Worm (Caenorhabditis elegans) whole organism, late embryonic: ENCODE results near the gene ZK666.11.
"Not testable (repeated sequence)": the region's sequence is repeated elsewhere in the genome, so short reads cannot be mapped to it uniquely, and the experiment has no call there.

Source experiments
- C08G9.2 ChIP-seq: sonication (generic microtip); optimal IDR thresholded peaks from 2 replicates; lab custom pipeline; 2016; ENCODE audit warnings: mild to moderate bottlenecking, missing genetic modification characterization, moderate library complexity, missing compliant biosample characterization
- K09A11.1 ChIP-seq: sonication (generic microtip); optimal IDR thresholded peaks from 2 replicates; lab custom pipeline; 2017; ENCODE audit warnings: antibody characterized with exemption, mild to moderate bottlenecking, missing genetic modification characterization, missing compliant biosample characterization; ENCODE audit not compliant: insufficient read depth
- Y22D7AL.16 ChIP-seq: sonication (generic microtip); optimal IDR thresholded peaks from 2 replicates; lab custom pipeline; 2016; ENCODE audit warnings: missing genetic modification characterization, missing compliant biosample characterization
- ceh-14 ChIP-seq: sonication (generic microtip); optimal IDR thresholded peaks from 2 replicates; lab custom pipeline; 2016; ENCODE audit warnings: missing genotype, missing genetic modification characterization, missing compliant biosample characterization
- ceh-18 ChIP-seq: sonication (generic microtip); optimal IDR thresholded peaks from 2 replicates; lab custom pipeline; 2016; ENCODE audit warnings: missing genetic modification characterization, missing compliant biosample characterization
- ceh-19 ChIP-seq: fragments of 200-800 bp; sonication (Bioruptor generic); optimal IDR thresholded peaks from 2 replicates; lab custom pipeline; 2018; ENCODE audit warnings: mild to moderate bottlenecking, missing genetic modification characterization, missing compliant biosample characterization
- ceh-2 ChIP-seq: sonication (generic microtip); optimal IDR thresholded peaks from 2 replicates; lab custom pipeline; 2016; ENCODE audit warnings: missing genotype, missing genetic modification characterization, missing compliant biosample characterization
- ceh-22 ChIP-seq: sonication (generic microtip); optimal IDR thresholded peaks from 2 replicates; lab custom pipeline; 2017; ENCODE audit warnings: missing biosample characterization, missing genetic modification characterization
- ceh-24 ChIP-seq: sonication (generic microtip); optimal IDR thresholded peaks from 2 replicates; lab custom pipeline; 2016; ENCODE audit warnings: mild to moderate bottlenecking, missing genetic modification characterization, missing compliant biosample characterization
- ceh-31 ChIP-seq: sonication (generic microtip); optimal IDR thresholded peaks from 2 replicates; lab custom pipeline; 2016; ENCODE audit warnings: missing genetic modification characterization, missing compliant biosample characterization
- ceh-34 ChIP-seq: sonication (generic microtip); optimal IDR thresholded peaks from 2 replicates; lab custom pipeline; 2016; ENCODE audit warnings: mild to moderate bottlenecking, missing genetic modification characterization, missing compliant biosample characterization
- ceh-6 ChIP-seq: fragments of 200-800 bp; sonication (Bioruptor generic); optimal IDR thresholded peaks from 2 replicates; lab custom pipeline; 2018; ENCODE audit warnings: mild to moderate bottlenecking, missing genetic modification characterization, missing compliant biosample characterization
- dmd-4 ChIP-seq: sonication (generic microtip); optimal IDR thresholded peaks from 2 replicates; lab custom pipeline; 2016; ENCODE audit warnings: borderline replicate concordance, missing genetic modification characterization, missing compliant biosample characterization
- dve-1 ChIP-seq: sonication (generic microtip); optimal IDR thresholded peaks from 2 replicates; lab custom pipeline; 2017; ENCODE audit warnings: antibody characterized with exemption, mild to moderate bottlenecking, missing genetic modification characterization, missing compliant biosample characterization
- elt-2 ChIP-seq: sonication (generic microtip); optimal IDR thresholded peaks from 2 replicates; lab custom pipeline; 2016; ENCODE audit warnings: missing genetic modification reagents, missing genetic modification characterization, missing compliant biosample characterization
- elt-4 ChIP-seq: sonication (generic microtip); optimal IDR thresholded peaks from 2 replicates; lab custom pipeline; 2016; ENCODE audit warnings: missing genetic modification characterization, missing compliant biosample characterization
- ets-4 ChIP-seq: sonication (generic microtip); optimal IDR thresholded peaks from 2 replicates; lab custom pipeline; 2016; ENCODE audit warnings: missing genetic modification characterization, missing compliant biosample characterization
- eyg-1 ChIP-seq: sonication (generic microtip); optimal IDR thresholded peaks from 2 replicates; lab custom pipeline; 2016; ENCODE audit warnings: missing genotype, missing genetic modification characterization, missing compliant biosample characterization
- fkh-10 ChIP-seq: fragments of 150-350 bp; optimal IDR thresholded peaks from 2 replicates; lab custom pipeline; 2014; ENCODE audit warnings: missing biosample characterization, missing genetic modification reagents, missing genetic modification characterization
- hlh-30 ChIP-seq: sonication (generic microtip); optimal IDR thresholded peaks from 2 replicates; lab custom pipeline; 2017; ENCODE audit warnings: antibody characterized with exemption, missing genetic modification characterization, missing compliant biosample characterization; ENCODE audit not compliant: insufficient read depth
- hlh-8 ChIP-seq: sonication (generic microtip); optimal IDR thresholded peaks from 2 replicates; lab custom pipeline; 2016; ENCODE audit warnings: missing genotype, missing genetic modification characterization, missing compliant biosample characterization
- mec-3 ChIP-seq: sonication (generic microtip); optimal IDR thresholded peaks from 2 replicates; lab custom pipeline; 2016; ENCODE audit warnings: borderline replicate concordance, missing genetic modification characterization, missing compliant biosample characterization
- nfya-1 ChIP-seq: sonication (generic microtip); optimal IDR thresholded peaks from 2 replicates; lab custom pipeline; 2017; ENCODE audit warnings: missing genetic modification characterization, mild to moderate bottlenecking, missing compliant biosample characterization, antibody characterized with exemption, moderate library complexity
- nhr-11 ChIP-seq: fragments of 150-350 bp; optimal IDR thresholded peaks from 2 replicates; lab custom pipeline; 2014; ENCODE audit warnings: missing biosample characterization, missing genetic modification characterization
- nhr-232 ChIP-seq: sonication (generic microtip); optimal IDR thresholded peaks from 2 replicates; lab custom pipeline; 2016; ENCODE audit warnings: missing genetic modification characterization, missing compliant biosample characterization
- npax-4 ChIP-seq: sonication (generic microtip); optimal IDR thresholded peaks from 2 replicates; lab custom pipeline; 2016; ENCODE audit warnings: missing genetic modification characterization, missing compliant biosample characterization
- odd-2 ChIP-seq: sonication (generic microtip); optimal IDR thresholded peaks from 2 replicates; lab custom pipeline; 2017; ENCODE audit warnings: antibody characterized with exemption, mild to moderate bottlenecking, missing genetic modification characterization, missing compliant biosample characterization
- pag-3 ChIP-seq: sonication (generic microtip); optimal IDR thresholded peaks from 2 replicates; lab custom pipeline; 2016; ENCODE audit warnings: missing compliant biosample characterization, missing genetic modification characterization, borderline replicate concordance
- pqm-1 ChIP-seq: sonication (generic microtip); optimal IDR thresholded peaks from 2 replicates; lab custom pipeline; 2016; ENCODE audit warnings: missing genetic modification characterization, missing compliant biosample characterization
- sdc-2 ChIP-seq: sonication (generic microtip); optimal IDR thresholded peaks from 2 replicates; lab custom pipeline; 2016; ENCODE audit warnings: missing genotype, missing genetic modification characterization, missing compliant biosample characterization
- sox-4 ChIP-seq: sonication (generic microtip); optimal IDR thresholded peaks from 2 replicates; lab custom pipeline; 2017; ENCODE audit warnings: mild to moderate bottlenecking, missing genetic modification characterization, inconsistent platforms, missing compliant biosample characterization
- tbx-7 ChIP-seq: sonication (generic microtip); optimal IDR thresholded peaks from 2 replicates; lab custom pipeline; 2016; ENCODE audit warnings: missing genotype, missing genetic modification characterization, missing compliant biosample characterization
- unc-3 ChIP-seq, 2 experiments: fragments of 200-800 bp in 1 of 2; sonication (Bioruptor generic) in 1 of 2; sonication (generic microtip) in 1 of 2; conservative IDR thresholded peaks in 1 of 2; optimal IDR thresholded peaks in 1 of 2; 2 replicates each; pipeline versions ENCODE4 v1.3.6 to Lab custom; 2016 to 2022; ENCODE audit warnings: missing compliant biosample characterization in 2 of 2, missing genetic modification characterization in 2 of 2, missing genetic modification reagents in 1 of 2
- unc-55 ChIP-seq: sonication (generic microtip); optimal IDR thresholded peaks from 2 replicates; lab custom pipeline; 2017; ENCODE audit warnings: missing biosample characterization, missing genetic modification reagents, missing genetic modification characterization
- zip-5 ChIP-seq: sonication (generic microtip); optimal IDR thresholded peaks from 2 replicates; lab custom pipeline; 2016; ENCODE audit warnings: missing genetic modification characterization, missing compliant biosample characterization

Gene ZK666.11

DNA sequence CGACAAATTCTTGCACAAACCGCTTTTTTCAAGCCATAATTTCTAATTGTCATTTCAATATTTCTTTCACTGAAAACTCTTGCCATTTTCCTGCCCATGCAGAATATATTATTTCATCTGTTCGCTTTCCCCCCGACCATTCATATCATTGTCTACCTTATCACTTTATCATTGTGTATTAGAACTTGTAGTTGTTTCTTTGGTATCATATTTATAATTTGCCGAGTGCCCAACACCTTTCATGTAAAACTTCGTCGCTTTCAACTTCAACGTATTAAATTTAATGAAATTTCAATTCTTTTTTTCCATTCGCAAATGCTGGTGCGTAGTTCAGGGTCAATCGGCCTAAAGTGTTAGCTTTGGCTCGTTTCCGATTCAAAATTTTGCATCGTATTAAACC, 39.5 kb upstream of the ZK666.11 start, which contains the start of gene ZK673.1:
Gene ZK673.1, plus strand, starts transcription at position 301 of the 400 bp plus-strand sequence.
- TF ChIP-seq ceh-18 (tag; lab: Kevin White, UChicago); unc-3 (GFP tag; conservative IDR thresholded peaks at IDR 0.05; lab: Robert Waterston, UW); unc-3 (tag; optimal IDR thresholded peaks at IDR 0.05; lab: Kevin White, UChicago); ceh-34 (tag; lab: Kevin White, UChicago): not testable (repeated sequence)

ce11 chrII:10443898-10444297, 38.4 kb upstream of the ZK666.11 start:
- TF ChIP-seq Y22D7AL.16 (tag; lab: Kevin White, UChicago) (no peak), ceh-6 (GFP tag; lab: Kevin White, UChicago) (no peak), ceh-2 (tag; lab: Kevin White, UChicago) (no peak), ceh-19 (GFP tag; lab: Kevin White, UChicago) (no peak), elt-2 (tag; lab: Kevin White, UChicago) (peak; percentile 72)

DNA sequence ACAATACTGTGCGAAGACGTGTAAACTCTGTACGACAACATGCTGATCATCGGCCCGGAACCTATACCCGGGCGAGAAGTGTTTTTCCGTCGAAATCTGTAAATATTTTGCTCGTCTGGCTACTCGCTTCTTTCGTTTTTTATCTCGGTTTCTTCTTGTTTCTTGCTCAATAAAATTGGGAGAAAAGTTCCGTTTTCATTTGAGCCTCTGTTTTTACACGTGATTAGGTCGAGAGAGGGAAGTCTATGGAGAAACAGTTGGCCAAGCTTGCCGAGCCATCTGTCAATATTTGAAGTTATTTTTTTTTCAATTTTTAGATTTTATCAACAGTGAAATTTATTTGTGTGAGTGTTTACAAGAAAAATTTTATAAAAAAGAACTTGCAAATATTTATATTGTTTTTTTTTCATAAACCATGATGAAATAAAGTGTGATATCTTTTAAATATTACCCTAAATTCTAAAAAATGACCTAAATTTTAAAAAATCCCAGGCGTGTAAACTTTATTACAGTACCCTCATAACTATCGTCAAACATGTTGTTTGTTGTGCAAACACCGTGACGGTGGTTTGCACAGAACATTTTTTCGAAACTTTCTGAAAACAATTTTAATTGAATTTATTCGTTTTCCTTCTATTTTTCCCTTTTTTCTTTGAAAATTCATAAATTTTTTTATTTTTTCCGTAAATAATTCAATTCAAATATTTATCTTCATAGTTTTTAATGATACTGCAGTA, 37.2 kb upstream of the ZK666.11 start:
- no peak for TF ChIP-seq mec-3 (tag; lab: Kevin White, UChicago)
- no peak for TF ChIP-seq elt-2 (tag; lab: Kevin White, UChicago)
- no peak for TF ChIP-seq C08G9.2 (tag; lab: Kevin White, UChicago)
- no peak for TF ChIP-seq ceh-34 (tag; lab: Kevin White, UChicago)
- TF ChIP-seq K09A11.1 (tag; lab: Kevin White, UChicago) = no peak
- no peak for TF ChIP-seq hlh-30
- TF ChIP-seq odd-2 (tag; lab: Kevin White, UChicago) = no peak
- TF ChIP-seq dmd-4 = no peak
- TF ChIP-seq unc-55 (GFP tag; lab: Kevin White, UChicago) = no peak
- no peak for TF ChIP-seq ceh-24 (tag; lab: Kevin White, UChicago)

DNA sequence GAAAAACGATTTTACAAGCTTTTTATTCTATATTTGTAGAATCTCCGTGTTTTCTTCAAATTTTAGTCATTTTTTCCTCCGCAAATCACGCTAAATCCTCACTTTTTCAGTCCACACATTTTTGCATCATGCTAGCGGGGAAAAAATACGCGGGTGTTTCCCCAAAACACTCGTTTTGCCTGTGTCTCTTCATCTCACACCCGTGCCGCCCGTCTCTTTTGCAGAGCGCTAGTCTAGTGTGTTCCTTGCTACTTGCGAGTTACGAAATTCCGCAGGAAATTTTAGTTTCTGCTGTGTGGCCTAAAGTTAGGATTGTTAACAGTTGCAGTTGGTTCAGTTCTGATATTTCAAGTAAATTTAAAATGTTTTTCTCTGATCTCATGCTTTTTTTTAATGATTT, 36.6 kb upstream of the ZK666.11 start:
- TF ChIP-seq elt-2 (tag; lab: Kevin White, UChicago) (peak; percentile 15), nhr-11 (tag; lab: Kevin White, UChicago) (no peak), ets-4 (tag; lab: Kevin White, UChicago) (no peak), zip-5 (no peak), nfya-1 (tag; lab: Kevin White, UChicago) (peak; percentile 20), pqm-1 (tag; lab: Kevin White, UChicago) (no peak)

DNA sequence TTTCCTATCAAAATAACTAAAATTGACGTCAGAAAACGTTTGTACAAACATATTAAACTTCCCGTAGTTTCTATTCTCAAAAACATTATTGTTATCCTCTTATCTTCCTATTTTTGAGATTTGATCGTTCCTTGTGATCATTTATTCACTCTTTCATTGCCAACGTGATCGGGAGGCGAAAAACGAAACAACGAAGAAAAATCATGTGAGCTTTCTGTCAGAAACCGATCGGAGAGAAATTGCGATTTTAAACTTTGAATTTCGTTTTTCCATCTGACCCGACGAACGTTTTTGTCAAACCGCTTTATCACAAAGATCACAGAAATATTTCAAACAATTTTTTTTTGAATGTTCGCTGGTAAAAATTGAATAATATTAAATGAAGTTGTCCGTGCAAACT, 36.0 kb upstream of the ZK666.11 start:
- TF ChIP-seq npax-4 (no peak), tbx-7 (no peak), nhr-232 (tag; lab: Kevin White, UChicago) (no peak), dmd-4 (no peak), ceh-19 (GFP tag; lab: Kevin White, UChicago) (no peak), zip-5 (no peak), pag-3 (tag; lab: Kevin White, UChicago) (no peak), ceh-14 (no peak), hlh-8 (tag; lab: Kevin White, UChicago) (no peak), Y22D7AL.16 (tag; lab: Kevin White, UChicago) (no peak), eyg-1 (tag; lab: Kevin White, UChicago) (no peak), K09A11.1 (tag; lab: Kevin White, UChicago) (no peak), ceh-22 (tag; lab: Kevin White, UChicago) (no peak), elt-4 (tag; lab: Kevin White, UChicago) (no peak), dve-1 (tag; lab: Kevin White, UChicago) (no peak), sox-4 (tag; lab: Kevin White, UChicago) (no peak), sdc-2 (tag; lab: Kevin White, UChicago) (no peak), fkh-10 (GFP tag; lab: Kevin White, UChicago) (no peak), ceh-31 (tag; lab: Kevin White, UChicago) (no peak)
